Fruit fly (Drosophila melanogaster) whole organism, wandering third instar larva: ENCODE results near the gene CG4617.

Source experiments
- Abd-B ChIP-seq: fragments of >200 bp; optimal IDR thresholded peaks from 2 replicates; lab custom pipeline; 2017; ENCODE audit warnings: missing biosample characterization, missing genetic modification characterization
- CG32264 ChIP-seq: fragments of 200-800 bp; sonication (Bioruptor generic); optimal IDR thresholded peaks from 2 replicates; lab custom pipeline; 2016; ENCODE audit warnings: missing biosample characterization, missing genetic modification characterization
- CG9705 ChIP-seq: fragments of 200-800 bp; sonication (Bioruptor generic); optimal IDR thresholded peaks from 2 replicates; lab custom pipeline; 2018; ENCODE audit warnings: missing biosample characterization, mild to moderate bottlenecking, missing genetic modification characterization
- CrebA ChIP-seq: fragments of 200-800 bp; sonication (Bioruptor generic); optimal IDR thresholded peaks from 2 replicates; lab custom pipeline; 2016; ENCODE audit warnings: missing biosample characterization, mild to moderate bottlenecking, missing genetic modification characterization, borderline replicate concordance
- Dfd ChIP-seq: fragments of >200 bp; optimal IDR thresholded peaks from 2 replicates; lab custom pipeline; 2017; ENCODE audit warnings: missing biosample characterization, missing genetic modification characterization
- Dif ChIP-seq: fragments of 200-275, 200-300 bp; sonication (Bioruptor generic); optimal IDR thresholded peaks from 2 replicates; lab custom pipeline; 2018; ENCODE audit warnings: missing biosample characterization, missing genetic modification characterization; ENCODE audit not compliant: partially characterized antibody
- GATAd ChIP-seq: sonication (Bioruptor generic); optimal IDR thresholded peaks from 2 replicates; lab custom pipeline; 2016; ENCODE audit warnings: missing biosample characterization, missing genetic modification characterization
- HLH106 ChIP-seq: fragments of 200-800 bp; optimal IDR thresholded peaks from 3 replicates; lab custom pipeline; 2019; ENCODE audit warnings: missing biosample characterization, mild to moderate bottlenecking, missing genetic modification characterization, moderate library complexity
- Hnf4 ChIP-seq: fragments of 200-800 bp; sonication (Bioruptor generic); optimal IDR thresholded peaks from 2 replicates; lab custom pipeline; 2016; ENCODE audit warnings: missing biosample characterization, mild to moderate bottlenecking, missing genetic modification characterization
- Hr78 ChIP-seq: fragments of >200 bp; optimal IDR thresholded peaks from 2 replicates; lab custom pipeline; 2017; ENCODE audit warnings: missing biosample characterization, missing genetic modification characterization
- Hr83 ChIP-seq: fragments of 200-300 bp; sonication (Bioruptor generic); optimal IDR thresholded peaks from 2 replicates; lab custom pipeline; 2016; ENCODE audit warnings: missing biosample characterization, mild to moderate bottlenecking, missing genetic modification characterization, moderate library complexity; ENCODE audit not compliant: poor library complexity, severe bottlenecking
- Jra ChIP-seq: sonication (Bioruptor generic); optimal IDR thresholded peaks from 2 replicates; lab custom pipeline; 2016; ENCODE audit warnings: missing biosample characterization, missing genetic modification characterization
- Mio ChIP-seq: sonication (Bioruptor generic); optimal IDR thresholded peaks from 2 replicates; lab custom pipeline; 2016; ENCODE audit warnings: missing biosample characterization, missing genetic modification characterization
- Myc ChIP-seq: fragments of >200 bp; optimal IDR thresholded peaks from 2 replicates; lab custom pipeline; 2017
- N ChIP-seq: fragments of >200 bp; optimal IDR thresholded peaks from 2 replicates; lab custom pipeline; 2018; ENCODE audit warnings: missing biosample characterization, missing external identifiers, missing genetic modification characterization
- OdsH ChIP-seq: fragments of 200-800 bp; sonication (Bioruptor generic); optimal IDR thresholded peaks from 2 replicates; lab custom pipeline; 2016; ENCODE audit warnings: missing biosample characterization, mild to moderate bottlenecking, missing genetic modification characterization
- Rel ChIP-seq, 2 experiments: fragments of 200-800 bp; sonication (Bioruptor generic) in 1 of 2; optimal IDR thresholded peaks; 2 replicates in 1 of 2; 3 replicates in 1 of 2; lab custom pipeline; 2016 to 2019; ENCODE audit warnings: mild to moderate bottlenecking in 2 of 2, missing biosample characterization in 2 of 2, missing genetic modification characterization in 2 of 2, moderate library complexity in 1 of 2
- Sp1 ChIP-seq: fragments of 200-800 bp; sonication (Bioruptor generic); optimal IDR thresholded peaks from 3 replicates; lab custom pipeline; 2019; ENCODE audit warnings: missing biosample characterization, mild to moderate bottlenecking, missing genetic modification characterization, moderate library complexity
- Vsx2 ChIP-seq: fragments of 200-300, 225-300 bp; sonication (Bioruptor generic); optimal IDR thresholded peaks from 2 replicates; lab custom pipeline; 2018; ENCODE audit warnings: missing biosample characterization, missing genetic modification characterization; ENCODE audit not compliant: partially characterized antibody
- br ChIP-seq: fragments of 200-800 bp; sonication (Bioruptor generic); optimal IDR thresholded peaks from 2 replicates; lab custom pipeline; 2016; ENCODE audit warnings: missing biosample characterization, missing genetic modification characterization
- brk ChIP-seq: fragments of 200-800 bp; sonication (Bioruptor generic); optimal IDR thresholded peaks from 2 replicates; lab custom pipeline; 2016; ENCODE audit warnings: missing biosample characterization, mild to moderate bottlenecking, missing genetic modification characterization
- dl ChIP-seq, 2 experiments: fragments of 175-275, 200-275 bp in 1 of 2; fragments of 200-275 bp in 1 of 2; sonication (Bioruptor generic); optimal IDR thresholded peaks; lab custom pipeline; 2018; ENCODE audit warnings: mild to moderate bottlenecking in 2 of 2, missing biosample characterization in 2 of 2, missing genetic modification characterization in 2 of 2, moderate library complexity in 2 of 2; ENCODE audit not compliant: partially characterized antibody in 2 of 2, insufficient read depth in 1 of 2
- dmrt93B ChIP-seq: fragments of 200-800 bp; sonication (Bioruptor generic); optimal IDR thresholded peaks from 2 replicates; lab custom pipeline; 2018; ENCODE audit warnings: missing biosample characterization, mild to moderate bottlenecking, missing genetic modification characterization
- dsf ChIP-seq: sonication (Bioruptor generic); optimal IDR thresholded peaks from 2 replicates; lab custom pipeline; 2016; ENCODE audit warnings: missing biosample characterization, missing genetic modification characterization, borderline replicate concordance
- ey ChIP-seq: fragments of 200-800 bp; sonication (Bioruptor generic); optimal IDR thresholded peaks from 2 replicates; lab custom pipeline; 2016; ENCODE audit warnings: missing biosample characterization, missing genetic modification characterization
- foxo ChIP-seq, 2 experiments: fragments of 200-800 bp; sonication (Bioruptor generic); optimal IDR thresholded peaks; 2 replicates in 1 of 2; 3 replicates in 1 of 2; lab custom pipeline; 2016 to 2017; ENCODE audit warnings: missing biosample characterization in 2 of 2, missing genetic modification characterization in 2 of 2
- fru ChIP-seq: fragments of 200-800 bp; sonication (Bioruptor generic); optimal IDR thresholded peaks from 3 replicates; lab custom pipeline; 2016; ENCODE audit warnings: missing biosample characterization, mild to moderate bottlenecking, missing genetic modification characterization
- h ChIP-seq: fragments of 200-800 bp; sonication (Bioruptor generic); optimal IDR thresholded peaks from 3 replicates; lab custom pipeline; 2016; ENCODE audit warnings: missing biosample characterization, mild to moderate bottlenecking, missing genetic modification characterization
- jim ChIP-seq: fragments of 175-275, 200-325 bp; sonication (Bioruptor generic); optimal IDR thresholded peaks from 2 replicates; lab custom pipeline; 2016; ENCODE audit warnings: missing biosample characterization, mild to moderate bottlenecking, missing genetic modification characterization
- lola ChIP-seq: fragments of >200 bp; optimal IDR thresholded peaks from 2 replicates; lab custom pipeline; 2017; ENCODE audit warnings: missing biosample characterization, missing genetic modification characterization
- pan ChIP-seq: fragments of >200 bp; optimal IDR thresholded peaks from 2 replicates; lab custom pipeline; 2017
- psq ChIP-seq: fragments of 200-800 bp; sonication (Bioruptor generic); optimal IDR thresholded peaks from 3 replicates; lab custom pipeline; 2017; ENCODE audit warnings: missing biosample characterization, mild to moderate bottlenecking, missing genetic modification characterization, moderate library complexity
- rgr ChIP-seq: fragments of 200-800 bp; sonication (Bioruptor generic); optimal IDR thresholded peaks from 3 replicates; lab custom pipeline; 2016; ENCODE audit warnings: missing biosample characterization, mild to moderate bottlenecking, missing genetic modification characterization
- sage ChIP-seq: fragments of 200-800 bp; sonication (Bioruptor generic); optimal IDR thresholded peaks from 2 replicates; lab custom pipeline; 2016; ENCODE audit warnings: missing biosample characterization, mild to moderate bottlenecking, missing genetic modification characterization
- sv ChIP-seq: fragments of 200-800 bp; sonication (Bioruptor generic); optimal IDR thresholded peaks from 3 replicates; lab custom pipeline; 2016; ENCODE audit warnings: missing biosample characterization, missing genetic modification characterization
- tai ChIP-seq: sonication (Bioruptor generic); optimal IDR thresholded peaks from 2 replicates; lab custom pipeline; 2016; ENCODE audit warnings: missing biosample characterization, missing genetic modification characterization
- usp ChIP-seq: fragments of >200 bp; optimal IDR thresholded peaks from 2 replicates; lab custom pipeline; 2017; ENCODE audit warnings: missing biosample characterization, missing genetic modification characterization
- woc ChIP-seq: sonication (Bioruptor generic); optimal IDR thresholded peaks from 2 replicates; lab custom pipeline; 2016; ENCODE audit warnings: missing biosample characterization, mild to moderate bottlenecking, missing genetic modification characterization

CG4617 gene

DNA sequence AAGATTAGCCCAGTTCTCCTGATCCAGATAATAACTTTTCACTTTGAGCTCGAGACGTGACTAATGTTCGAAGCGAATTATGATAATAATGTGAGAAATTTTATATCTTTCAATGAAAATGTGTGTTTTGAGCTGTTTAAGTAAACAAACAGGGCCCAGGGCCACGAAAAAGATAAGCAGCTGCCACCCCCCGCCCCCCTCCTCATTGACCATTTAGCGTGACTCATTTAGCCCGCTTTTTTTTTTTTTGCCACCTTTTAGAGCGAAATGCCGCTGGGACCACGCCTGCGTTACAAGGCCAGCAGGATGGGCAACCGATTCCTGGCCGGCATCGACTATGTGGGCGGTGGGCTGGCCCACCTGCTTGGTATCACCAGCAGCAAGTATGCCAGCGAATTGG lies 1.2 kb upstream of the CG4617 start:
- TF ChIP-seq Hr78 (GFP tag; lab: Kevin White, UChicago) (no peak), dmrt93B (GFP tag; lab: Kevin White, UChicago) (no peak), Jra (GFP tag; lab: Kevin White, UChicago) (peak; percentile 21)
- TF ChIP-seq, all 38 proteins: peak for 1

- peak; percentile 33 for TF ChIP-seq Hnf4 (GFP tag; lab: Kevin White, UChicago)
- TF ChIP-seq foxo (GFP tag; optimal IDR thresholded peaks at IDR 0.05; lab: Kevin White, UChicago), result no peak
- no peak for TF ChIP-seq Myc
- TF ChIP-seq dl (GFP tag; optimal IDR thresholded peaks at IDR 0.05; lab: Kevin White, UChicago; ENCODE audit: insufficient read depth in 1 of 2, partially characterized antibody in 2 of 2), result no peak
- no peak for TF ChIP-seq OdsH (GFP tag; lab: Kevin White, UChicago)
- peak; percentile 22 for TF ChIP-seq h (GFP tag; lab: Kevin White, UChicago)
- TF ChIP-seq Dif (GFP tag; lab: Kevin White, UChicago), result no peak
- TF ChIP-seq GATAd (GFP tag; lab: Kevin White, UChicago), result peak; percentile 13
- peak; percentile 25 for TF ChIP-seq Jra (GFP tag; lab: Kevin White, UChicago)
- TF ChIP-seq Hr83 (GFP tag; lab: Kevin White, UChicago), result peak; percentile 85
- no peak for TF ChIP-seq N (GFP tag; lab: Kevin White, UChicago)
- no peak for TF ChIP-seq CG9705
- no peak for TF ChIP-seq jim
- no peak for TF ChIP-seq ey
- TF ChIP-seq Rel (GFP tag; optimal IDR thresholded peaks at IDR 0.05; lab: Kevin White, UChicago), result no peak
- peak; percentile 38 for TF ChIP-seq Rel (tag; optimal IDR thresholded peaks at IDR 0.05; lab: Kevin White, UChicago)
- peak; percentile 8 for TF ChIP-seq sage (GFP tag; lab: Kevin White, UChicago)
- TF ChIP-seq rgr (GFP tag; lab: Kevin White, UChicago), result peak; percentile 5
Observed at dm6 chrX:7102013-7102520, 2.2 kb downstream of the CG4617 start, which contains the start of gene CG4615. Gene CG4615, minus strand, starts transcription at chrX:7102300.

DNA sequence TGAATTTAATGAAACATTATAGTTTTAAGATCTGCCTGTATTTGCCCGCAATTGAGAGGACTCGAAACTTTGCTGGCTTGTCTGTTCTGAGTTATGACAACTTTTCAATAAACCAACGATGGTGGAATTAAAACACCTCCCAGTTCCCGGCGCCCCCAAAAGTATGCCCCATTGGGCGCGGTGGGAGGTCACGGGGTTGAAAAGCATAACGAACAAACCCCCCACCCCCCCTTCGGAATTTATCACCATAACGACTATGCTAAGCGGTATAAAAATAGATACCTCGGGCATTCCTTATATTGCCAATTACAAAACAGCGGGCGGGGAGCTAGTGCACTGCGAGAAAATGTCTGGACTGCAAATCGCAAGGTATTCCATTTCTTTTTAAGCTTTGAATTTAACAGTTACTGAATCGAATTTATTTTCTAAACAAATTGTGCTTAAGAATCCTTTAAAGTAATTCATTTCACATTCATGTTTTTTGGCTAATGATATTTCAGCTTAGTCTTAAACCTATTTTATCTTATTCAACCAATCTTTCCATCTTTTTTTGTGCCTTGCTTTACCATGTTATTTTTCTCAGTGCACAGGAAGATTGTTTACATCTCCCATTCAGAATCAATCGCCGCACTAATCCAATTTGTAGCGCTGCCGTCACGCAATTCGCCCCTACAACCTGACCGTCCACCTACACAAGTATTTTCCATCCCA lies 2.8 kb downstream of the CG4617 start:
- peak; percentile 61 for TF ChIP-seq woc
- no peak for TF ChIP-seq N (GFP tag; lab: Kevin White, UChicago)
- peak; percentile 58 for TF ChIP-seq h (GFP tag; lab: Kevin White, UChicago)
- TF ChIP-seq dl (GFP tag; optimal IDR thresholded peaks at IDR 0.05; lab: Kevin White, UChicago; ENCODE audit: insufficient read depth in 1 of 2, partially characterized antibody in 2 of 2), result no peak
- TF ChIP-seq Dif (GFP tag; lab: Kevin White, UChicago), result no peak
- TF ChIP-seq br, result peak; percentile 68
- peak; percentile 65 for TF ChIP-seq sv
- no peak for TF ChIP-seq jim
- no peak for TF ChIP-seq Mio
- TF ChIP-seq brk, result no peak
- TF ChIP-seq Abd-B (GFP tag; lab: Kevin White, UChicago), result no peak
- no peak for TF ChIP-seq Vsx2
- no peak for TF ChIP-seq tai (GFP tag; lab: Kevin White, UChicago)
- peak; percentile 69 for TF ChIP-seq fru
- TF ChIP-seq GATAd (GFP tag; lab: Kevin White, UChicago), result no peak
- peak; percentile 39 for TF ChIP-seq Jra (GFP tag; lab: Kevin White, UChicago)
- peak in 1 of 2 experiments; percentile 65 for TF ChIP-seq foxo (GFP tag; optimal IDR thresholded peaks at IDR 0.05; lab: Kevin White, UChicago)
- no peak for TF ChIP-seq pan (lab: Kevin White, UChicago)
- peak; percentile 83 for TF ChIP-seq Sp1
- no peak for TF ChIP-seq sage (GFP tag; lab: Kevin White, UChicago)
- TF ChIP-seq OdsH (GFP tag; lab: Kevin White, UChicago), result peak; percentile 74
- TF ChIP-seq lola (GFP tag; lab: Kevin White, UChicago), result no peak
- no peak for TF ChIP-seq Hr83 (GFP tag; lab: Kevin White, UChicago)
- TF ChIP-seq Myc, result no peak
- peak; percentile 54 for TF ChIP-seq ey
- TF ChIP-seq rgr (GFP tag; lab: Kevin White, UChicago), result peak; percentile 71
- no peak for TF ChIP-seq CG32264
- TF ChIP-seq Dfd (GFP tag; lab: Kevin White, UChicago), result no peak
- no peak for TF ChIP-seq Hr78 (GFP tag; lab: Kevin White, UChicago)
- TF ChIP-seq usp (GFP tag; lab: Kevin White, UChicago), result no peak
- TF ChIP-seq Rel (GFP tag; optimal IDR thresholded peaks at IDR 0.05; lab: Kevin White, UChicago), result no peak
- no peak for TF ChIP-seq Rel (tag; optimal IDR thresholded peaks at IDR 0.05; lab: Kevin White, UChicago)
- TF ChIP-seq psq (GFP tag; lab: Kevin White, UChicago), result peak; percentile 58
- TF ChIP-seq dsf (GFP tag; lab: Kevin White, UChicago), result no peak
- peak; percentile 65 for TF ChIP-seq Hnf4 (GFP tag; lab: Kevin White, UChicago)
- no peak for TF ChIP-seq CrebA (GFP tag; lab: Kevin White, UChicago)
- peak; percentile 15 for TF ChIP-seq CG9705
- peak; percentile 70 for TF ChIP-seq HLH106 (tag; lab: Kevin White, UChicago)
- peak; percentile 47 for TF ChIP-seq dmrt93B (GFP tag; lab: Kevin White, UChicago)
